Worm (Caenorhabditis elegans) whole organism, L4 larva: ENCODE data around the gene alh-11.
A peak's percentile ranks its signal among the peaks of the same experiment; 100 is the strongest.

Source experiments
- D1046.2 ChIP-seq: fragments of 200-800 bp; sonication (Bioruptor generic); IDR thresholded peaks from 2 replicates; pipeline ENCODE4 v1.3.6; 2022; ENCODE audit warnings: missing genetic modification characterization, missing compliant biosample characterization
- R02D3.7 ChIP-seq: fragments of 150-350 bp; sonication (generic microtip); optimal IDR thresholded peaks from 3 replicates; lab custom pipeline; 2014; ENCODE audit warnings: missing biosample characterization, missing genetic modification characterization
- Y105C5A.15 ChIP-seq: fragments of 200-800 bp; sonication (Bioruptor generic); IDR thresholded peaks from 2 replicates; pipeline ENCODE4 v1.3.6; 2022; ENCODE audit warnings: missing genetic modification characterization, missing compliant biosample characterization
- Y5F2A.4 ChIP-seq: fragments of 200-800 bp; sonication (Bioruptor generic); optimal IDR thresholded peaks from 2 replicates; lab custom pipeline; 2018; ENCODE audit warnings: mild to moderate bottlenecking, missing genetic modification characterization, missing compliant biosample characterization
- Y75B8A.6 ChIP-seq: fragments of 200-800 bp; sonication (Bioruptor generic); IDR thresholded peaks from 2 replicates; pipeline ENCODE4 v1.3.6; 2022; ENCODE audit warnings: missing genetic modification reagents, missing genetic modification characterization, missing compliant biosample characterization
- aha-1 ChIP-seq: fragments of 150-350 bp; peaks from one replicate; lab custom pipeline; 2014; ENCODE audit warnings: missing biosample characterization, missing genetic modification characterization
- aly-2 ChIP-seq: sonication (generic microtip); optimal IDR thresholded peaks from 2 replicates; lab custom pipeline; 2018; ENCODE audit warnings: missing biosample characterization, missing genetic modification characterization
- ceh-32 ChIP-seq: sonication (generic microtip); optimal IDR thresholded peaks from 2 replicates; lab custom pipeline; 2016; ENCODE audit warnings: mild to moderate bottlenecking, missing genetic modification characterization, missing compliant biosample characterization; ENCODE audit not compliant: poor library complexity
- ces-1 ChIP-seq: fragments of 150-350 bp; sonication (generic microtip); optimal IDR thresholded peaks from 4 replicates; lab custom pipeline; 2014; ENCODE audit warnings: missing biosample characterization, missing genetic modification reagents, missing genetic modification characterization
- daf-19 ChIP-seq: fragments of 200-800 bp; sonication (Bioruptor generic); conservative IDR thresholded peaks from 2 replicates; pipeline ENCODE4 v1.3.6; 2022; ENCODE audit warnings: missing genetic modification characterization, missing compliant biosample characterization
- dmd-9 ChIP-seq: fragments of 200-800 bp; sonication (Bioruptor generic); IDR thresholded peaks from 2 replicates; pipeline ENCODE4 v1.3.6; 2022; ENCODE audit warnings: missing genetic modification reagents, missing genetic modification characterization, missing compliant biosample characterization
- dpl-1 ChIP-seq: fragments of 150-350 bp; optimal IDR thresholded peaks from 2 replicates; lab custom pipeline; 2014; ENCODE audit warnings: missing biosample characterization, missing genetic modification reagents, missing genetic modification characterization
- duxl-1 ChIP-seq: sonication (generic microtip); optimal IDR thresholded peaks from 2 replicates; lab custom pipeline; 2016; ENCODE audit warnings: mild to moderate bottlenecking, missing genetic modification characterization, moderate library complexity, missing compliant biosample characterization; ENCODE audit not compliant: poor library complexity
- egl-43 ChIP-seq: fragments of 200-800 bp; sonication (Bioruptor generic); IDR thresholded peaks from 2 replicates; pipeline ENCODE4 v1.3.6; 2022; ENCODE audit warnings: missing genetic modification reagents, missing genetic modification characterization, missing compliant biosample characterization
- fos-1 ChIP-seq: fragments of 150-350 bp; optimal IDR thresholded peaks from 2 replicates; lab custom pipeline; 2014; ENCODE audit warnings: missing biosample characterization, missing genetic modification characterization
- hlh-11 ChIP-seq: fragments of 200-800 bp; sonication (Bioruptor generic); optimal IDR thresholded peaks from 2 replicates; lab custom pipeline; 2018; ENCODE audit warnings: mild to moderate bottlenecking, missing genetic modification characterization, missing compliant biosample characterization
- lin-13 ChIP-seq: fragments of 150-350 bp; optimal IDR thresholded peaks from 2 replicates; lab custom pipeline; 2014; ENCODE audit warnings: missing biosample characterization, missing genetic modification reagents, missing genetic modification characterization
- lin-38 ChIP-seq: fragments of 200-800 bp; sonication (Bioruptor generic); IDR thresholded peaks from 2 replicates; pipeline ENCODE4 v1.3.6; 2022; ENCODE audit warnings: missing genetic modification reagents, missing genetic modification characterization, missing compliant biosample characterization
- lsy-2 ChIP-seq, 2 experiments: fragments of 150-350 bp in 1 of 2; sonication (generic microtip) in 1 of 2; optimal IDR thresholded peaks; 2 replicates each; lab custom pipeline; 2014 to 2017; ENCODE audit warnings: missing biosample characterization in 2 of 2, missing genetic modification characterization in 2 of 2
- madf-5 ChIP-seq, 2 experiments: fragments of 200-800 bp; sonication (Bioruptor generic); IDR thresholded peaks; 2 replicates each; pipeline ENCODE4 v1.3.6; 2022; ENCODE audit warnings: missing compliant biosample characterization in 2 of 2, missing genetic modification characterization in 2 of 2
- madf-9 ChIP-seq: fragments of 200-800 bp; sonication (Bioruptor generic); conservative IDR thresholded peaks from 2 replicates; pipeline ENCODE4 v1.3.6; 2022; ENCODE audit warnings: missing genetic modification reagents, missing genetic modification characterization, missing compliant biosample characterization
- mdl-1 ChIP-seq, 2 experiments: fragments of 150-350 bp in 1 of 2; sonication (generic microtip) in 1 of 2; optimal IDR thresholded peaks; 2 replicates each; lab custom pipeline; 2014 to 2017; ENCODE audit warnings: missing biosample characterization in 2 of 2, missing genetic modification characterization in 2 of 2
- mep-1 ChIP-seq: fragments of 150-350 bp; sonication (generic microtip); optimal IDR thresholded peaks from 3 replicates; lab custom pipeline; 2014; ENCODE audit warnings: missing biosample characterization, missing genetic modification characterization
- mxl-3 ChIP-seq: fragments of 200-800 bp; sonication (Bioruptor generic); optimal IDR thresholded peaks from 2 replicates; lab custom pipeline; 2018; ENCODE audit warnings: mild to moderate bottlenecking, missing genetic modification characterization, missing compliant biosample characterization
- nhr-102 ChIP-seq: sonication (generic microtip); optimal IDR thresholded peaks from 2 replicates; lab custom pipeline; 2016; ENCODE audit warnings: mild to moderate bottlenecking, missing genetic modification characterization, moderate library complexity, missing compliant biosample characterization
- nhr-111 ChIP-seq: fragments of 200-800 bp; sonication (Bioruptor generic); optimal IDR thresholded peaks from 2 replicates; lab custom pipeline; 2018; ENCODE audit warnings: mild to moderate bottlenecking, missing genetic modification characterization, missing compliant biosample characterization
- nhr-237 ChIP-seq: sonication (generic microtip); optimal IDR thresholded peaks from 2 replicates; lab custom pipeline; 2017; ENCODE audit warnings: missing biosample characterization, missing genetic modification characterization
- nhr-25 ChIP-seq: sonication (generic microtip); optimal IDR thresholded peaks from 2 replicates; lab custom pipeline; 2017; ENCODE audit warnings: missing genetic modification characterization, mild to moderate bottlenecking, missing compliant biosample characterization, antibody characterized with exemption, moderate library complexity, borderline replicate concordance; ENCODE audit not compliant: insufficient read depth
- nhr-28 ChIP-seq: fragments of 150-350 bp; optimal IDR thresholded peaks from 2 replicates; lab custom pipeline; 2014; ENCODE audit warnings: missing biosample characterization, missing genetic modification characterization
- nhr-42 ChIP-seq: fragments of 200-800 bp; sonication (Bioruptor generic); IDR thresholded peaks from 2 replicates; pipeline ENCODE4 v1.3.6; 2022; ENCODE audit warnings: missing genetic modification characterization, missing compliant biosample characterization
- nhr-6 ChIP-seq: fragments of 150-350 bp; optimal IDR thresholded peaks from 2 replicates; lab custom pipeline; 2014; ENCODE audit warnings: missing biosample characterization, missing genetic modification characterization
- rbr-2 ChIP-seq: sonication (generic microtip); optimal IDR thresholded peaks from 2 replicates; lab custom pipeline; 2016; ENCODE audit warnings: missing genotype, missing genetic modification characterization, missing compliant biosample characterization
- set-16 ChIP-seq: fragments of 200-800 bp; sonication (Bioruptor generic); IDR thresholded peaks from 2 replicates; pipeline ENCODE4 v1.3.6; 2022; ENCODE audit warnings: missing genetic modification reagents, missing genetic modification characterization, missing compliant biosample characterization
- snpc-1.2 ChIP-seq: fragments of 200-800 bp; sonication (Bioruptor generic); IDR thresholded peaks from 2 replicates; pipeline ENCODE4 v1.3.6; 2022; ENCODE audit warnings: missing genetic modification reagents, missing genetic modification characterization, missing compliant biosample characterization
- unc-62 ChIP-seq, 3 experiments: fragments of 150-350 bp in 1 of 3; sonication (generic microtip); optimal IDR thresholded peaks in 2 of 3; peaks in 1 of 3; 1 replicate in 1 of 3; 2 replicates in 2 of 3; lab custom pipeline; 2014 to 2017; ENCODE audit warnings: missing biosample characterization in 3 of 3, missing genetic modification characterization in 3 of 3, missing genetic modification reagents in 3 of 3, missing genotype in 1 of 3
- vab-7 ChIP-seq: fragments of 200-800 bp; sonication (Bioruptor generic); IDR thresholded peaks from 2 replicates; pipeline ENCODE4 v1.3.6; 2022; ENCODE audit warnings: missing genetic modification reagents, missing genetic modification characterization, missing compliant biosample characterization
- zfp-3 ChIP-seq: fragments of 200-800 bp; sonication (Bioruptor generic); conservative IDR thresholded peaks from 2 replicates; pipeline ENCODE4 v1.3.6; 2022; ENCODE audit warnings: missing genetic modification reagents, missing genetic modification characterization, missing compliant biosample characterization

The alh-11 gene

DNA sequence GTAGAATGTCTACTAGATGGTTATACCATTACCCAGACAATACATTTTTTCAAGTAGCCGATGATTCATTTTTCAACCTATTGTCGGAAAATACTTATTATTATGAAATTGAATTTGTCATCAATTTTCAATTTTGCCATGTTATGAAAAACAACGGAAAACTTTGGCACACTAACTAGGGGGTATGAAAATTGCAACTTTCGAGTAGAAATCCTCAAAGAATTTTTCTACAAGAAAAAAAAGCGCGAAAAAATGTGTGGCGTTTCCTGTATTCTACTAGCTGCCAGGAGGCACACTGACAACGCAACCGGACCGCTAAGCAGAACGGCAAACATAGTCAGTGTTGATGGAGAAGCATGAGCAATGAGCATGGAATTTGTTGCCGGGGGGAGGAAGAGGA lies 24.3 kb downstream of the alh-11 start (continued):
- no peak for TF ChIP-seq ceh-32
- no peak for TF ChIP-seq zfp-3

DNA sequence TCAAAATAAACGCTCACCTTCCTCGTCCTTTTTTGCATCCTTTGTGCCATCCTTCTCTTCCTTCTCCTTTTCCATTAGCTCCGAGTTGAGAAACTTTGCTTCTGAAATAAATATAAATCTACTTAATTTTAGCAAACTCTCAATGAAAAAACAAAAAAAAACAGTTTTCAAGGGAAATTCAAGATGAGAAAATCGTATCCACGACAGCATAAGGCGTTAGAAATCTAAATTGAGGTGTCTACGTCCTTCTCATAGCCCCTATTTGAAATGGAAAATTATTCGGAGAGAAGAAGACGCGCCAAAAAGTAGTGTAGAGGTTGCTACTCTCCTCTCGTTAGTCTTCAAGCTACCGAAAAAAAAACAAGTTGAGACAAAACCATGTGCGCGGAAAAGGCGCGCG lies 26.3 kb downstream of the alh-11 start, which contains the start of gene pat-12:
pat-12 (minus strand) TSS at position 101 of the 400 bp plus-strand sequence.
- no peak for TF ChIP-seq egl-43 (GFP tag; lab: Robert Waterston, UW)
- TF ChIP-seq ces-1, result no peak
- no peak for TF ChIP-seq unc-62 (GFP tag; optimal IDR thresholded peaks at IDR 0.05 in 1 of 2; lab: Kevin White, UChicago)
- TF ChIP-seq unc-62 (tag; optimal IDR thresholded peaks at IDR 0.05; lab: Kevin White, UChicago), result no peak
- no peak for TF ChIP-seq lsy-2 (tag; optimal IDR thresholded peaks at IDR 0.05; lab: Kevin White, UChicago)
- no peak for TF ChIP-seq nhr-237 (tag; lab: Kevin White, UChicago)
- no peak for TF ChIP-seq daf-19
- no peak for TF ChIP-seq madf-9 (GFP tag; lab: Robert Waterston, UW)
- TF ChIP-seq mep-1, result no peak
- TF ChIP-seq mdl-1 (tag; optimal IDR thresholded peaks at IDR 0.05; lab: Kevin White, UChicago), result no peak
- TF ChIP-seq duxl-1 (tag; lab: Kevin White, UChicago), result no peak
- TF ChIP-seq nhr-6 (tag; lab: Kevin White, UChicago), result no peak
- TF ChIP-seq Y5F2A.4 (GFP tag; lab: Kevin White, UChicago), result no peak
- no peak for TF ChIP-seq D1046.2

DNA sequence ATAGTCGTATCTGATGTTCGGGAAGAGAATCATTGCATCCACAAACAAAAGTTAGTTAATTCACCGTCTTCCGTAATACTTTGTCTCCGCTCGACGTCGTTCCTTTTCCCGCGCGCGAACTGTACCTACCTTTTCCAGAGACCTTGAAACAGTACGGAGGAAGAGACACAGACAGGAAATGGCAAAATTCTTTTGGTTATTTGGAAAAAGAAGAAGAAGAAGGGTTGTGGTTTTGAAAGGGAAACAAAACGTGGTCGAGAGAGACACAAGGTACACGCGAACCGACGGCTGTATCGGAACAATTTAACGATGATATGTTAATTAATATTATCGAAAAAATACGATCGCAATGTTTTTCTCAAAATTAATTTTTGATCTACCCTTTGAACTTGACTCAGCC lies 28.6 kb downstream of the alh-11 start:
- TF ChIP-seq set-16 (no peak), nhr-102 (tag; lab: Kevin White, UChicago) (no peak), dmd-9 (GFP tag; lab: Robert Waterston, UW) (no peak), nhr-25 (peak; percentile 10), Y75B8A.6 (GFP tag; lab: Robert Waterston, UW) (no peak), aha-1 (tag; lab: Kevin White, UChicago) (peak; percentile 63), lin-38 (GFP tag; lab: Robert Waterston, UW) (no peak), daf-19 (no peak), nhr-28 (tag; lab: Kevin White, UChicago) (peak; percentile 24), Y105C5A.15 (no peak), lin-13 (GFP tag; lab: Kevin White, UChicago) (no peak)
- TF ChIP-seq, all 104 proteins: peak for 3

DNA sequence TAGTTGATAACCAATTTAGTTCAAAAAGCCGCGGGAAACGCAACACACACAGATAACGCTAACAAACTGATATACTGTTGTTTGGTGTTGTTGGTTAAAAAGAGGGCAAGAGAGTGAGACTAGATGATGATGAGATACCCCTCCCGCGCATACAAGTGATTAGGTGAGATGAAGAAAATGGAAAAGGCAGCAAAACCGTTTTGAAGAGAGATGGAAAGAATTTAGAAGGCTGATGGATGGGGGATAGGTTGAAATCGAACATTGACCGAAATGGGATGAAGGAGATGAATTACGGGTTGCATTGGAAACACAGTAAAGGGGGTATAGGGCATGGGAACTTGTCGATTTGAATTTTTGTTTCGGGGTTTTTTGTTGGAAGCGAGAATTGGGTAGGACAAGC lies 29.9 kb downstream of the alh-11 start:
- TF ChIP-seq rbr-2 (tag; lab: Kevin White, UChicago) (no peak), nhr-42 (GFP tag; lab: Robert Waterston, UW) (no peak), nhr-28 (tag; lab: Kevin White, UChicago) (peak; percentile 6), unc-62 (GFP tag; optimal IDR thresholded peaks at IDR 0.05 in 1 of 2; lab: Kevin White, UChicago) (peak in 1 of 2 experiments; percentile 81), unc-62 (tag; optimal IDR thresholded peaks at IDR 0.05; lab: Kevin White, UChicago) (no peak), mxl-3 (GFP tag; lab: Kevin White, UChicago) (peak; percentile 23)

DNA sequence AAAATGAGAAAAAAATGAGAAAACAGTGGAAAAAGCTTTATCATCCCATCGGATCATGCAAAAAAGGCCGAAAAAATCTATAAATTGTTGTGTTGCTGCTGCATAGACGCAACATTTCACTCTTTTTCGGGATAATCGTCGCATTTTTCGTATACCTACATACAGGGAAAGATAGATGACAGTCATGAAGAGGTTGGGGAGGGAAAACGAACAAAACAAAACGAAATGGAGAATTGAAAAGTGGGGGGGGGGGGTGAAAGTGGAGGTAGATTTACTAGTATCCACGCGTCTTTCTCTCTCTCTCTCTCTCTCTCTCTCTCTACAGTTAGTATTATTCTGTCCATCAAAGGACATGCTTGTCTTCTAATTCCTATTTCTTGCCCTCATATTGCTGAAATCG lies 34.2 kb downstream of the alh-11 start:
- no peak for TF ChIP-seq hlh-11 (tag; lab: Kevin White, UChicago)
- TF ChIP-seq vab-7, result no peak
- TF ChIP-seq aly-2 (tag; lab: Kevin White, UChicago), result no peak
- TF ChIP-seq snpc-1.2, result no peak
- TF ChIP-seq nhr-111, result no peak
- no peak for TF ChIP-seq fos-1
- no peak for TF ChIP-seq nhr-237 (tag; lab: Kevin White, UChicago)
- TF ChIP-seq dpl-1 (GFP tag; lab: Kevin White, UChicago), result no peak
- TF ChIP-seq set-16, result no peak
- TF ChIP-seq lsy-2 (tag; optimal IDR thresholded peaks at IDR 0.05; lab: Kevin White, UChicago), result no peak
- no peak for TF ChIP-seq R02D3.7
- TF ChIP-seq rbr-2 (tag; lab: Kevin White, UChicago), result no peak
- TF ChIP-seq D1046.2, result no peak
- no peak for TF ChIP-seq madf-5 (GFP tag; IDR thresholded peaks at IDR 0.05; lab: Robert Waterston, UW)
